Worm (Caenorhabditis elegans) whole organism, L2 larva: ENCODE data around the gene nlp-57.

Experiments
- C34F6.9 ChIP-seq: fragments of 150-350 bp; optimal IDR thresholded peaks from 2 replicates; lab custom pipeline; 2014; ENCODE audit warnings: missing biosample characterization, missing genetic modification characterization
- F13H6.1 ChIP-seq: sonication (generic microtip); optimal IDR thresholded peaks from 2 replicates; lab custom pipeline; 2016; ENCODE audit warnings: missing genetic modification characterization, missing compliant biosample characterization
- R02D3.7 ChIP-seq: fragments of 150-350 bp; optimal IDR thresholded peaks from 2 replicates; lab custom pipeline; 2014; ENCODE audit warnings: missing biosample characterization, missing genetic modification characterization
- Y55F3AM.14 ChIP-seq: fragments of 200-800 bp; sonication (Bioruptor generic); optimal IDR thresholded peaks from 2 replicates; lab custom pipeline; 2018; ENCODE audit warnings: mild to moderate bottlenecking, missing genetic modification characterization, missing compliant biosample characterization
- ZK546.5 ChIP-seq: sonication (generic microtip); optimal IDR thresholded peaks from 2 replicates; lab custom pipeline; 2017; ENCODE audit warnings: missing biosample characterization, missing genetic modification characterization
- alr-1 ChIP-seq: fragments of 150-350 bp; optimal IDR thresholded peaks from 2 replicates; lab custom pipeline; 2014; ENCODE audit warnings: missing biosample characterization, missing genetic modification characterization
- aly-2 ChIP-seq: fragments of 150-350 bp; optimal IDR thresholded peaks from 2 replicates; lab custom pipeline; 2014; ENCODE audit warnings: missing biosample characterization, missing genetic modification characterization
- ama-1 ChIP-seq: fragments of 150-350 bp; optimal IDR thresholded peaks from 2 replicates; lab custom pipeline; 2018; ENCODE audit warnings: inconsistent platforms
- blmp-1 ChIP-seq: sonication (generic microtip); optimal IDR thresholded peaks from 2 replicates; lab custom pipeline; 2017; ENCODE audit warnings: missing genetic modification characterization, mild to moderate bottlenecking, missing compliant biosample characterization, antibody characterized with exemption, moderate library complexity; ENCODE audit not compliant: insufficient read depth
- ceh-16 ChIP-seq: fragments of 150-350 bp; optimal IDR thresholded peaks from 2 replicates; lab custom pipeline; 2014; ENCODE audit warnings: missing biosample characterization, missing genetic modification characterization
- ceh-82 ChIP-seq: fragments of 150-350 bp; optimal IDR thresholded peaks from 2 replicates; lab custom pipeline; 2014; ENCODE audit warnings: missing biosample characterization, missing genetic modification characterization
- crh-2 ChIP-seq: sonication (generic microtip); optimal IDR thresholded peaks from 2 replicates; lab custom pipeline; 2017; ENCODE audit warnings: missing biosample characterization, missing genetic modification characterization
- dmd-4 ChIP-seq: sonication (generic microtip); optimal IDR thresholded peaks from 2 replicates; lab custom pipeline; 2017; ENCODE audit warnings: missing biosample characterization, missing genetic modification characterization
- egl-27 ChIP-seq: sonication (generic microtip); optimal IDR thresholded peaks from 3 replicates; lab custom pipeline; 2017; ENCODE audit warnings: missing biosample characterization, missing genetic modification reagents, missing genetic modification characterization
- elt-1 ChIP-seq: fragments of 150-350 bp; optimal IDR thresholded peaks from 2 replicates; lab custom pipeline; 2014; ENCODE audit warnings: missing biosample characterization, missing genetic modification characterization
- elt-3 ChIP-seq: sonication (generic microtip); optimal IDR thresholded peaks from 2 replicates; lab custom pipeline; 2017; ENCODE audit warnings: missing biosample characterization, missing genetic modification characterization
- fos-1 ChIP-seq: fragments of 150-350 bp; optimal IDR thresholded peaks from 2 replicates; lab custom pipeline; 2014; ENCODE audit warnings: missing biosample characterization, missing genetic modification characterization
- gmeb-1 ChIP-seq: fragments of 150-350 bp; optimal IDR thresholded peaks from 2 replicates; lab custom pipeline; 2014; ENCODE audit warnings: missing biosample characterization, missing genetic modification characterization
- lin-11 ChIP-seq: fragments of 150-350 bp; sonication (generic microtip); optimal IDR thresholded peaks from 2 replicates; lab custom pipeline; 2014; ENCODE audit warnings: missing biosample characterization, missing genetic modification characterization, inconsistent platforms, mixed read lengths
- lin-13 ChIP-seq: fragments of 150-350 bp; optimal IDR thresholded peaks from 2 replicates; lab custom pipeline; 2014; ENCODE audit warnings: missing biosample characterization, missing genetic modification reagents, missing genetic modification characterization
- lin-39 ChIP-seq: fragments of 150-350 bp; optimal IDR thresholded peaks from 2 replicates; lab custom pipeline; 2014; ENCODE audit warnings: missing biosample characterization, missing genetic modification reagents, missing genetic modification characterization
- lsy-2 ChIP-seq, 2 experiments: fragments of 150-350 bp in 1 of 2; sonication (generic microtip) in 1 of 2; optimal IDR thresholded peaks; 2 replicates each; lab custom pipeline; 2014 to 2017; ENCODE audit warnings: missing biosample characterization in 2 of 2, missing genetic modification characterization in 2 of 2
- mab-5 ChIP-seq: fragments of 150-350 bp; optimal IDR thresholded peaks from 2 replicates; lab custom pipeline; 2014; ENCODE audit warnings: missing biosample characterization, missing genetic modification characterization
- mbf-1 ChIP-seq: sonication (generic microtip); optimal IDR thresholded peaks from 2 replicates; lab custom pipeline; 2017; ENCODE audit warnings: missing biosample characterization, missing genetic modification characterization
- mdl-1 ChIP-seq, 2 experiments: fragments of 150-350 bp in 1 of 2; sonication (generic microtip) in 1 of 2; optimal IDR thresholded peaks; 2 replicates each; lab custom pipeline; 2017; ENCODE audit warnings: missing biosample characterization in 2 of 2, missing genetic modification characterization in 2 of 2
- nhr-10 ChIP-seq: sonication (generic microtip); optimal IDR thresholded peaks from 2 replicates; lab custom pipeline; 2017; ENCODE audit warnings: missing biosample characterization, missing genetic modification characterization
- nhr-11 ChIP-seq: fragments of 150-350 bp; optimal IDR thresholded peaks from 2 replicates; lab custom pipeline; 2014; ENCODE audit warnings: missing biosample characterization, missing genetic modification characterization
- nhr-12 ChIP-seq: fragments of 150-350 bp; optimal IDR thresholded peaks from 2 replicates; lab custom pipeline; 2014; ENCODE audit warnings: missing biosample characterization, missing genetic modification characterization
- nhr-129 ChIP-seq: fragments of 150-350 bp; optimal IDR thresholded peaks from 2 replicates; lab custom pipeline; 2014; ENCODE audit warnings: missing biosample characterization, missing genetic modification characterization
- nhr-21 ChIP-seq: fragments of 150-350 bp; optimal IDR thresholded peaks from 2 replicates; lab custom pipeline; 2014; ENCODE audit warnings: missing biosample characterization, missing genetic modification characterization
- nhr-23 ChIP-seq: fragments of 150-350 bp; optimal IDR thresholded peaks from 2 replicates; lab custom pipeline; 2014; ENCODE audit warnings: missing biosample characterization, missing genetic modification reagents, missing genetic modification characterization
- nhr-237 ChIP-seq: fragments of 150-350 bp; optimal IDR thresholded peaks from 2 replicates; lab custom pipeline; 2014; ENCODE audit warnings: missing biosample characterization, missing genetic modification characterization
- nhr-25 ChIP-seq: fragments of 150-350 bp; sonication (generic microtip); optimal IDR thresholded peaks from 3 replicates; lab custom pipeline; 2014; ENCODE audit warnings: missing biosample characterization, missing genetic modification characterization
- nhr-6 ChIP-seq: fragments of 150-350 bp; optimal IDR thresholded peaks from 2 replicates; lab custom pipeline; 2014; ENCODE audit warnings: missing biosample characterization, missing genetic modification characterization
- nhr-77 ChIP-seq: fragments of 150-350 bp; optimal IDR thresholded peaks from 2 replicates; lab custom pipeline; 2014; ENCODE audit warnings: missing biosample characterization, missing genetic modification characterization
- peb-1 ChIP-seq: fragments of 150-350 bp; optimal IDR thresholded peaks from 2 replicates; lab custom pipeline; 2014; ENCODE audit warnings: missing biosample characterization, missing genetic modification characterization
- sem-4 ChIP-seq: fragments of 150-350 bp; optimal IDR thresholded peaks from 2 replicates; lab custom pipeline; 2014; ENCODE audit warnings: missing biosample characterization, missing genetic modification reagents, missing genetic modification characterization
- skn-1 ChIP-seq: sonication (generic microtip); optimal IDR thresholded peaks from 2 replicates; lab custom pipeline; 2017; ENCODE audit warnings: missing biosample characterization, missing genetic modification characterization
- sma-3 ChIP-seq: sonication (generic microtip); optimal IDR thresholded peaks from 2 replicates; lab custom pipeline; 2016; ENCODE audit warnings: missing genetic modification reagents, missing genetic modification characterization, missing compliant biosample characterization
- sma-9 ChIP-seq, 2 experiments: fragments of 150-350 bp in 1 of 2; sonication (generic microtip) in 1 of 2; optimal IDR thresholded peaks; 2 replicates each; lab custom pipeline; 2014 to 2016; ENCODE audit warnings: missing genetic modification characterization in 2 of 2, mild to moderate bottlenecking in 1 of 2, missing biosample characterization in 1 of 2, missing compliant biosample characterization in 1 of 2, missing genetic modification reagents in 1 of 2, moderate library complexity in 1 of 2
- snpc-4 ChIP-seq: fragments of 150-350 bp; optimal IDR thresholded peaks from 2 replicates; lab custom pipeline; 2014; ENCODE audit warnings: missing biosample characterization, missing genetic modification characterization
- unc-39 ChIP-seq: fragments of 150-350 bp; optimal IDR thresholded peaks from 2 replicates; lab custom pipeline; 2014; ENCODE audit warnings: missing biosample characterization, missing genetic modification characterization
- unc-55 ChIP-seq: fragments of 150-350 bp; sonication (generic microtip); optimal IDR thresholded peaks from 3 replicates; lab custom pipeline; 2014; ENCODE audit warnings: missing biosample characterization, missing genetic modification reagents, missing genetic modification characterization
- unc-62 ChIP-seq: fragments of 150-350 bp; optimal IDR thresholded peaks from 2 replicates; lab custom pipeline; 2014; ENCODE audit warnings: missing biosample characterization, missing genetic modification reagents, missing genetic modification characterization
- zag-1 ChIP-seq: fragments of 150-350 bp; optimal IDR thresholded peaks from 2 replicates; lab custom pipeline; 2014; ENCODE audit warnings: missing biosample characterization, missing genetic modification characterization
- ztf-1 ChIP-seq: fragments of 200-800 bp; sonication (Bioruptor generic); conservative IDR thresholded peaks from 2 replicates; pipeline ENCODE4 v1.3.6; 2022; ENCODE audit warnings: missing genetic modification characterization, missing compliant biosample characterization
- ztf-11 ChIP-seq: sonication (generic microtip); optimal IDR thresholded peaks from 2 replicates; lab custom pipeline; 2017; ENCODE audit warnings: missing biosample characterization, missing genetic modification characterization
- ztf-4 ChIP-seq: fragments of 150-350 bp; optimal IDR thresholded peaks from 2 replicates; lab custom pipeline; 2014; ENCODE audit warnings: missing biosample characterization, missing genetic modification characterization

nlp-57 gene

DNA sequence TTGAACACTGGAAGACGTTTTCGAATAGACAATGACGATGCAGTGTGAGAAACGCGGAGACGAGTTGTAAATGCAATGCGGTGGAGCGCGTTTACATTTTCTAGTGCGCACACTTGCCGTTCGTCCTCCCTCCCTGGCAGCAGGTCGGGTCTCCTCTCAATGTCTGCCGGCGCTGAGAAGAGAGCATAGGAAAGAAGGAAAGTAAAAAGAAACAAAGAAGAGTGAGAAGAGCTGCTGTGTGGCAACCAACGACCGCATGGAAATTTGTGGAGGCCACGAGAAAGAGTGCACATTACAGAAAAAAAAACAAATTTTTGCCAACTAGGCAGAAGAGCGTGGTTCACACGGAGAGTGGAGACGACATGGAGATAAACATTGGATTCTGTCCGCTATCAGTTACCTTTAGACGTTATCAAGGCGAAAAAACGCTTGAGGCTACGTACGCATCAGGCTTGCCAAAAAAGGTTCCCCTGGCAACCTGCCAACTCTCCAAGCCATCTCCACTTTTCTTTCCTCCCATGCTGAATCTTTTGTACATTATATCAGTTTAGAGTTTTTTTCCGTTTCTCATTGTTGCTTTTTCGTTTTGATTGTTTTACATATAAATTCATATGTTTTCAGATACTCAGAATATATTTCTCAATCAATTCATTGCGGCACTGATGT lies 17.1 kb upstream of the nlp-57 start, which contains the start of the genes snrp-40.1 and F08G12.3:
Gene snrp-40.1 (minus strand): TSS at position 143 of the 666 bp plus-strand sequence.
Gene F08G12.3 (plus strand): TSS at position 616 of the 666 bp plus-strand sequence.
- TF ChIP-seq ZK546.5 (tag; lab: Kevin White, UChicago): no peak
- TF ChIP-seq unc-55 (GFP tag; lab: Kevin White, UChicago): peak; percentile 87
- TF ChIP-seq Y55F3AM.14 (GFP tag; lab: Kevin White, UChicago): peak; percentile 31
- TF ChIP-seq nhr-237 (tag; lab: Kevin White, UChicago): no peak
- no peak for TF ChIP-seq nhr-12 (tag; lab: Kevin White, UChicago)
- TF ChIP-seq lsy-2 (tag; optimal IDR thresholded peaks at IDR 0.05; lab: Kevin White, UChicago): peak; percentile 36 to 78
- TF ChIP-seq ztf-11 (tag; lab: Kevin White, UChicago): no peak
- TF ChIP-seq nhr-23 (tag; lab: Kevin White, UChicago): no peak
- TF ChIP-seq blmp-1: no peak
- peak; percentile 20 to 53 for TF ChIP-seq mdl-1 (tag; optimal IDR thresholded peaks at IDR 0.05; lab: Kevin White, UChicago)
- peak; percentile 78 for TF ChIP-seq nhr-25 (tag; lab: Kevin White, UChicago)
- no peak for TF ChIP-seq unc-62
- TF ChIP-seq ceh-82 (tag; lab: Kevin White, UChicago): no peak
- no peak for TF ChIP-seq nhr-10 (tag; lab: Kevin White, UChicago)
- no peak for TF ChIP-seq nhr-11 (tag; lab: Kevin White, UChicago)
- no peak for TF ChIP-seq ceh-16
- peak; percentile 61 for TF ChIP-seq lin-11
- no peak for TF ChIP-seq ztf-1 (GFP tag; lab: Robert Waterston, UW)
- no peak for TF ChIP-seq ama-1 (lab: Kevin White, UChicago)
- peak; percentile 94 for TF ChIP-seq C34F6.9 (tag; lab: Kevin White, UChicago)
- no peak for TF ChIP-seq lin-39
- TF ChIP-seq elt-3 (tag; lab: Kevin White, UChicago): no peak
- TF ChIP-seq nhr-21 (tag; lab: Kevin White, UChicago): peak; percentile 37
- peak; percentile 62 for TF ChIP-seq sem-4 (tag; lab: Kevin White, UChicago)
- TF ChIP-seq unc-39 (tag; lab: Kevin White, UChicago): no peak
- peak; percentile 59 for TF ChIP-seq ztf-4 (tag; lab: Kevin White, UChicago)
- no peak for TF ChIP-seq alr-1 (tag; lab: Kevin White, UChicago)
- TF ChIP-seq sma-9 (GFP tag; optimal IDR thresholded peaks at IDR 0.05; lab: Kevin White, UChicago): peak; percentile 82
- TF ChIP-seq sma-9 (tag; optimal IDR thresholded peaks at IDR 0.05; lab: Kevin White, UChicago): no peak
- TF ChIP-seq fos-1: peak; percentile 86
- TF ChIP-seq R02D3.7 (tag; lab: Kevin White, UChicago): no peak
- no peak for TF ChIP-seq elt-1
- no peak for TF ChIP-seq mbf-1 (tag; lab: Kevin White, UChicago)
- TF ChIP-seq nhr-77: no peak
- TF ChIP-seq lin-13 (GFP tag; lab: Kevin White, UChicago): peak; percentile 85
- TF ChIP-seq aly-2 (tag; lab: Kevin White, UChicago): no peak
- no peak for TF ChIP-seq skn-1 (tag; lab: Kevin White, UChicago)
- peak; percentile 59 for TF ChIP-seq mab-5 (tag; lab: Kevin White, UChicago)
- TF ChIP-seq egl-27 (tag; lab: Kevin White, UChicago): no peak
- TF ChIP-seq F13H6.1: peak; percentile 89
- TF ChIP-seq dmd-4 (tag; lab: Kevin White, UChicago): no peak
- peak; percentile 71 for TF ChIP-seq zag-1 (tag; lab: Kevin White, UChicago)
- TF ChIP-seq crh-2 (tag; lab: Kevin White, UChicago): peak; percentile 89
- TF ChIP-seq gmeb-1 (tag; lab: Kevin White, UChicago): peak; percentile 46
- peak; percentile 72 for TF ChIP-seq snpc-4 (tag; lab: Kevin White, UChicago)
- TF ChIP-seq nhr-6: peak; percentile 18
- TF ChIP-seq sma-3 (GFP tag; lab: Kevin White, UChicago): peak; percentile 59
- TF ChIP-seq nhr-129 (tag; lab: Kevin White, UChicago): peak; percentile 90
- TF ChIP-seq peb-1 (tag; lab: Kevin White, UChicago): peak; percentile 87
